Worm (Caenorhabditis elegans): ENCODE data around the gene fbxb-87.
A peak's percentile ranks its signal among the peaks of the same experiment; 100 is the strongest.

Gene fbxb-87

ce11 chrIII:10894220-10894619 lies at the start of gene fbxb-87:
Gene fbxb-87 (plus strand): TSS chrIII:10894520.
- TF ChIP-seq cnd-1 (tag; optimal IDR thresholded peaks at IDR 0.05) (no peak), lin-32 (GFP tag; optimal IDR thresholded peaks at IDR 0.05) (no peak), sptf-1 (tag; optimal IDR thresholded peaks at IDR 0.05) (no peak), tbx-8 (GFP tag; optimal IDR thresholded peaks at IDR 0.05) (no peak), elt-3 (tag; optimal IDR thresholded peaks at IDR 0.05) (no peak)

- TF ChIP-seq ceh-43 (GFP tag; optimal IDR thresholded peaks at IDR 0.05), result no peak
- TF ChIP-seq pha-4 (tag; optimal IDR thresholded peaks at IDR 0.05), result peak; percentile 52
- no peak for TF ChIP-seq unc-120 (tag; optimal IDR thresholded peaks at IDR 0.05; ENCODE audit: poor library complexity, severe bottlenecking)
- TF ChIP-seq nhr-76 (tag; optimal IDR thresholded peaks at IDR 0.05), result no peak
- no peak for TF ChIP-seq lin-32 (GFP tag; optimal IDR thresholded peaks at IDR 0.05)
- no peak for TF ChIP-seq mls-2 (tag; optimal IDR thresholded peaks at IDR 0.05)
- TF ChIP-seq tbx-8 (GFP tag; optimal IDR thresholded peaks at IDR 0.05), result no peak
- no peak for TF ChIP-seq elt-1 (tag; optimal IDR thresholded peaks at IDR 0.05; ENCODE audit: borderline replicate concordance, insufficient read depth)
- TF ChIP-seq sem-2 (GFP tag; optimal IDR thresholded peaks at IDR 0.05), result no peak
- no peak for TF ChIP-seq ham-2 (GFP tag; optimal IDR thresholded peaks at IDR 0.05)
- TF ChIP-seq ztf-11 (tag; optimal IDR thresholded peaks at IDR 0.05), result no peak
- no peak for TF ChIP-seq elt-3 (tag; optimal IDR thresholded peaks at IDR 0.05)
- TF ChIP-seq nhr-237 (tag; optimal IDR thresholded peaks at IDR 0.05), result peak; percentile 8
- TF ChIP-seq drap-1 (GFP tag; optimal IDR thresholded peaks at IDR 0.05), result no peak
- no peak for TF ChIP-seq zip-8 (tag; optimal IDR thresholded peaks at IDR 0.05)
- TF ChIP-seq sptf-1 (tag; optimal IDR thresholded peaks at IDR 0.05), result peak; percentile 40
- TF ChIP-seq mep-1 (tag; optimal IDR thresholded peaks at IDR 0.05), result peak; percentile 47
- TF ChIP-seq ceh-39 (tag; optimal IDR thresholded peaks at IDR 0.05), result no peak
- TF ChIP-seq lin-13 (tag; optimal IDR thresholded peaks at IDR 0.05), result peak; percentile 80
- no peak for TF ChIP-seq mab-5 (tag; optimal IDR thresholded peaks at IDR 0.05)
- TF ChIP-seq lsy-2 (tag; optimal IDR thresholded peaks at IDR 0.05), result peak; percentile 54
- TF ChIP-seq ces-1 (GFP tag; optimal IDR thresholded peaks at IDR 0.05), result peak; percentile 56
- no peak for TF ChIP-seq unc-62 (GFP tag; optimal IDR thresholded peaks at IDR 0.05)
- no peak for TF ChIP-seq nhr-2 (tag; optimal IDR thresholded peaks at IDR 0.05)
Observed at ce11 chrIII:10844873-10845272, 49.4 kb upstream of the fbxb-87 start, which contains the start of gene pde-12. Gene pde-12 (minus strand): TSS chrIII:10845020.

ce11 chrIII:10848858-10849257 lies 45.5 kb upstream of the fbxb-87 start, which contains the start of the genes fbxb-85 and hex-3:
Gene fbxb-85 (minus strand): TSS chrIII:10848963.
Gene hex-3 (plus strand): TSS chrIII:10849222.
- TF ChIP-seq hlh-1 (tag; optimal IDR thresholded peaks at IDR 0.05) (peak; percentile 19), flh-1 (GFP tag; optimal IDR thresholded peaks at IDR 0.05) (peak; percentile 47), nhr-237 (tag; optimal IDR thresholded peaks at IDR 0.05) (peak; percentile 83), ceh-83 (GFP tag; optimal IDR thresholded peaks at IDR 0.05) (no peak), elt-1 (tag; optimal IDR thresholded peaks at IDR 0.05; ENCODE audit: borderline replicate concordance, insufficient read depth) (peak; percentile 1), nhr-76 (tag; optimal IDR thresholded peaks at IDR 0.05) (no peak), pha-4 (tag; optimal IDR thresholded peaks at IDR 0.05) (peak; percentile 88), ceh-43 (GFP tag; optimal IDR thresholded peaks at IDR 0.05) (peak; percentile 69), nhr-28 (tag; optimal IDR thresholded peaks at IDR 0.05) (no peak), unc-39 (tag; optimal IDR thresholded peaks at IDR 0.05) (no peak), nhr-12 (tag; optimal IDR thresholded peaks at IDR 0.05) (no peak), sem-2 (GFP tag; optimal IDR thresholded peaks at IDR 0.05) (peak; percentile 60), zip-8 (tag; optimal IDR thresholded peaks at IDR 0.05) (no peak), mab-5 (tag; optimal IDR thresholded peaks at IDR 0.05) (no peak), bed-3 (GFP tag; optimal IDR thresholded peaks at IDR 0.05) (peak; percentile 46), mls-2 (tag; optimal IDR thresholded peaks at IDR 0.05) (peak; percentile 85), lsy-2 (tag; optimal IDR thresholded peaks at IDR 0.05) (peak; percentile 83), tbx-8 (GFP tag; optimal IDR thresholded peaks at IDR 0.05) (peak; percentile 44), mep-1 (tag; optimal IDR thresholded peaks at IDR 0.05) (peak; percentile 97), lin-13 (tag; optimal IDR thresholded peaks at IDR 0.05) (peak; percentile 80), unc-120 (tag; optimal IDR thresholded peaks at IDR 0.05; ENCODE audit: poor library complexity, severe bottlenecking) (peak; percentile 59), ceh-39 (tag; optimal IDR thresholded peaks at IDR 0.05) (peak; percentile 57), ztf-11 (tag; optimal IDR thresholded peaks at IDR 0.05) (peak; percentile 45), lin-32 (GFP tag; optimal IDR thresholded peaks at IDR 0.05) (peak; percentile 64), unc-62 (GFP tag; optimal IDR thresholded peaks at IDR 0.05) (peak; percentile 2), drap-1 (GFP tag; optimal IDR thresholded peaks at IDR 0.05) (peak; percentile 78), ham-2 (GFP tag; optimal IDR thresholded peaks at IDR 0.05) (peak; percentile 51), elt-3 (tag; optimal IDR thresholded peaks at IDR 0.05) (peak; percentile 2), nhr-2 (tag; optimal IDR thresholded peaks at IDR 0.05) (peak; percentile 17), blmp-1 (tag; optimal IDR thresholded peaks at IDR 0.05) (peak; percentile 31), cnd-1 (tag; optimal IDR thresholded peaks at IDR 0.05) (peak; percentile 74), M03D4.4 (tag; optimal IDR thresholded peaks at IDR 0.05) (peak; percentile 87), sptf-1 (tag; optimal IDR thresholded peaks at IDR 0.05) (peak; percentile 92), snpc-4 (tag; optimal IDR thresholded peaks at IDR 0.05) (no peak), ces-1 (GFP tag; optimal IDR thresholded peaks at IDR 0.05) (peak; percentile 90)

All from whole organism, mixed stage, embryonic.